Fruit fly (Drosophila melanogaster): Measurements from ENCODE around the gene Hyls1.

Hyls1 gene

dm6 chr2L:16374691-16375090 is 22.3 kb upstream of the Hyls1 start (continued):
- no peak for TF ChIP-seq Gsc (GFP tag; IDR thresholded peaks at IDR 0.05)
- TF ChIP-seq CG15696 (tag; optimal IDR thresholded peaks at IDR 0.05) = no peak
- no peak for TF ChIP-seq NfI (GFP tag; optimal IDR thresholded peaks at IDR 0.05)
- peak; percentile 48 for TF ChIP-seq dmrt99B (tag; optimal IDR thresholded peaks at IDR 0.05)
- TF ChIP-seq CG31441 (GFP tag; IDR thresholded peaks at IDR 0.05) = peak; percentile 45; the same call in 1 of the 2 replicates
- TF ChIP-seq CG12744 (GFP tag; optimal IDR thresholded peaks at IDR 0.05) = no peak
- TF ChIP-seq CG10979 (tag; optimal IDR thresholded peaks at IDR 0.05) = peak; percentile 49
- TF ChIP-seq Ssrp (tag; optimal IDR thresholded peaks at IDR 0.05) = peak; percentile 13
- TF ChIP-seq CG2712 (tag; optimal IDR thresholded peaks at IDR 0.05) = peak; percentile 38
- peak; percentile 14 for TF ChIP-seq CG15601 (tag; optimal IDR thresholded peaks at IDR 0.05)

DNA sequence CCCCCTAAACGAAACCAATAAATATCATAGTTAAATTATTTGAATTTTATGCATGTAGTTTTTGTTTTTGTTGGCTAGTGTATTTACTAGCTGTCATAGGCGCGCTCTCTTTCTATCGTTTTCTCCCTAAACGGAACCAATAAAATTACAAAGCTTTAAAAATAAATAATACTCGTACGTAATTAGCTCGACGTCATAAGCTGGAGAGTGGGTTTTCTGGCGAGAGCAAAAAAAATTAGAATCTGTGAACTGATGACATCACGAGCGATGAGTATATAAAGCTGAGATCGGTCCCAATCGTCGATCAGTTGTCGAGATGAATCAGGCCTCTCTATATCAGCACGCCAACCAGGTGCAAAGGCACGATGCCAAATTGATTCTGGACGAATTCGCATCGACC is 13.2 kb upstream of the Hyls1 start, which contains the start of gene jhamt:
Gene jhamt, plus strand, starts transcription at position 301 of the 400 bp plus-strand sequence.
- TF ChIP-seq CG31388 (GFP tag; optimal IDR thresholded peaks at IDR 0.05) (no peak), ems (GFP tag; optimal IDR thresholded peaks at IDR 0.05) (no peak), CG1602 (GFP tag; optimal IDR thresholded peaks at IDR 0.05) (no peak), Ssrp (tag; optimal IDR thresholded peaks at IDR 0.05) (no peak), crol (GFP tag; IDR thresholded peaks at IDR 0.05) (no peak), zen2 (GFP tag; IDR thresholded peaks at IDR 0.05; ENCODE audit: partially characterized antibody) (no peak), Adf1 (GFP tag; IDR thresholded peaks at IDR 0.05) (no peak), Abd-B (GFP tag; optimal IDR thresholded peaks at IDR 0.05) (no peak), Dfd (GFP tag; optimal IDR thresholded peaks at IDR 0.05) (no peak), CG8388 (GFP tag; optimal IDR thresholded peaks at IDR 0.05) (no peak), grau (tag; optimal IDR thresholded peaks at IDR 0.05) (no peak), CG14014 (GFP tag; IDR thresholded peaks at IDR 0.05) (no peak), gce (GFP tag; IDR thresholded peaks at IDR 0.05) (no peak), schlank (tag; optimal IDR thresholded peaks at IDR 0.05) (no peak), NK7.1 (GFP tag; optimal IDR thresholded peaks at IDR 0.05) (no peak)

- TF ChIP-seq TFAM (GFP tag; optimal IDR thresholded peaks at IDR 0.05) = no peak
- TF ChIP-seq unc-4 (GFP tag; IDR thresholded peaks at IDR 0.05; ENCODE audit: partially characterized antibody) = no peak
- no peak for TF ChIP-seq danr (GFP tag; IDR thresholded peaks at IDR 0.05)
- no peak for TF ChIP-seq CG16863 (GFP tag; optimal IDR thresholded peaks at IDR 0.05)
- TF ChIP-seq CG17802 (tag; optimal IDR thresholded peaks at IDR 0.05) = no peak
- no peak for TF ChIP-seq CG17912 (GFP tag; optimal IDR thresholded peaks at IDR 0.05)
- no peak for TF ChIP-seq CG2889 (GFP tag; IDR thresholded peaks at IDR 0.05)
- TF ChIP-seq Atf-2 (GFP tag; optimal IDR thresholded peaks at IDR 0.05) = no peak
- TF ChIP-seq p53 (GFP tag; optimal IDR thresholded peaks at IDR 0.05) = no peak
- TF ChIP-seq Lpt (GFP tag; optimal IDR thresholded peaks at IDR 0.05) = no peak
- TF ChIP-seq sqz (GFP tag; optimal IDR thresholded peaks at IDR 0.05) = peak; percentile 37
- TF ChIP-seq sima (GFP tag; optimal IDR thresholded peaks at IDR 0.05) = no peak
- TF ChIP-seq CG7963 (GFP tag; IDR thresholded peaks at IDR 0.05; ENCODE audit: partially characterized antibody) = no peak
- TF ChIP-seq ranshi (GFP tag; IDR thresholded peaks at IDR 0.05) = no peak
- TF ChIP-seq Optix (GFP tag; IDR thresholded peaks at IDR 0.05) = no peak
- TF ChIP-seq cg (GFP tag; optimal IDR thresholded peaks at IDR 0.05) = no peak
- TF ChIP-seq CrebB (tag; optimal IDR thresholded peaks at IDR 0.05) = no peak
- TF ChIP-seq sug (tag; optimal IDR thresholded peaks at IDR 0.05) = no peak
- no peak for TF ChIP-seq Chrac-16 (GFP tag; optimal IDR thresholded peaks at IDR 0.05)
- TF ChIP-seq pros (GFP tag; optimal IDR thresholded peaks at IDR 0.05) = no peak
- TF ChIP-seq CHES-1-like (GFP tag; optimal IDR thresholded peaks at IDR 0.05) = no peak
- no peak for TF ChIP-seq CG43689 (GFP tag; IDR thresholded peaks at IDR 0.05)
- TF ChIP-seq Fer2 (tag; optimal IDR thresholded peaks at IDR 0.05) = no peak
- no peak for TF ChIP-seq tll (GFP tag; optimal IDR thresholded peaks at IDR 0.05)
- no peak for TF ChIP-seq CG12236 (GFP tag; optimal IDR thresholded peaks at IDR 0.05)
- TF ChIP-seq Kr (GFP tag; optimal IDR thresholded peaks at IDR 0.05) = no peak
Measured at dm6 chr2L:16357865-16358264, 5.4 kb upstream of the Hyls1 start.
